Worm (Caenorhabditis elegans) whole organism, late embryonic: ENCODE results near the gene W07B8.4.

ENCODE experiments used
- C38D4.7 ChIP-seq: fragments of 200-800 bp; sonication (Bioruptor generic); optimal IDR thresholded peaks from 2 replicates; lab custom pipeline; 2018; ENCODE audit warnings: mild to moderate bottlenecking, missing genetic modification characterization, moderate library complexity, missing compliant biosample characterization
- ceh-34 ChIP-seq: sonication (generic microtip); optimal IDR thresholded peaks from 2 replicates; lab custom pipeline; 2016; ENCODE audit warnings: mild to moderate bottlenecking, missing genetic modification characterization, missing compliant biosample characterization
- eyg-1 ChIP-seq: sonication (generic microtip); optimal IDR thresholded peaks from 2 replicates; lab custom pipeline; 2016; ENCODE audit warnings: missing genotype, missing genetic modification characterization, missing compliant biosample characterization
- fkh-10 ChIP-seq: fragments of 150-350 bp; optimal IDR thresholded peaks from 2 replicates; lab custom pipeline; 2014; ENCODE audit warnings: missing biosample characterization, missing genetic modification reagents, missing genetic modification characterization
- nfya-1 ChIP-seq: sonication (generic microtip); optimal IDR thresholded peaks from 2 replicates; lab custom pipeline; 2017; ENCODE audit warnings: missing genetic modification characterization, mild to moderate bottlenecking, missing compliant biosample characterization, antibody characterized with exemption, moderate library complexity

DNA sequence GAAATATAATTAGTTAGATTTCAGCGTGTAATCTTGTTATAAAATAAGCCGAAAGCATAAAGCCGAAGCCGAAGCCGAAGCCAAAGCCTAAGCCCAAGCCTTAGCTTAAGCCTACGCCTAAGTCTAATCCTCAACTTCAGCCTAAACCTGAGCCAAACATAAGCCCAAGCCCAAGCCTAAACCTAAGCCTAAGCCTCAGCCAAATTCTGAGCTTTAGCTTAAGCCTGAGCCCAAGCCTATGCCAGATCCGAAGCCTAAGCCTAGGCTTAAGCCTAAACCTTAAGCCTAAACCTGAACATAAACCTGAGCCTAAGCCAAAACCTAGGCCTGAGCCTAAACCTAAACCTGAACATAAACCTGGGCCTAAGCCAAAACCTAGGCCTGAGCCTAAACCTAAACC lies 29.0 kb upstream of the W07B8.4 start:
- no peak for TF ChIP-seq fkh-10 (GFP tag; lab: Kevin White, UChicago)
- no peak for TF ChIP-seq ceh-34 (tag; lab: Kevin White, UChicago)
- no peak for TF ChIP-seq eyg-1 (tag; lab: Kevin White, UChicago)
- no peak for TF ChIP-seq nfya-1 (tag; lab: Kevin White, UChicago)
- TF ChIP-seq C38D4.7 = no peak
